Fruit fly (Drosophila melanogaster) whole organism, embryonic: ENCODE data around the gene Nph.

Experiments
- Atf3 ChIP-seq: fragments of 200-800 bp; sonication (Bioruptor generic); optimal IDR thresholded peaks from 3 replicates; lab custom pipeline; 2016; ENCODE audit warnings: missing biosample characterization, missing genetic modification characterization
- Awh ChIP-seq: fragments of 200-800 bp; sonication (Bioruptor generic); IDR thresholded peaks from 2 replicates; pipeline ENCODE4, ENCODE4 v1.3.6; 2022; ENCODE audit warnings: missing biosample characterization, missing genetic modification characterization
- C15 ChIP-seq: fragments of 200-800 bp; sonication (Bioruptor generic); IDR thresholded peaks from 3 replicates; pipeline ENCODE4 v1.3.6; 2022; ENCODE audit warnings: missing biosample characterization, missing genetic modification characterization
- CG10366 ChIP-seq: fragments of 200-800 bp; sonication (Bioruptor generic); IDR thresholded peaks from 2 replicates; pipeline ENCODE4 v1.3.6; 2022; ENCODE audit warnings: missing biosample characterization, missing genetic modification characterization
- CG10431 ChIP-seq: fragments of 200-800 bp; sonication (Bioruptor generic); optimal IDR thresholded peaks from 3 replicates; lab custom pipeline; 2018; ENCODE audit warnings: missing biosample characterization, mild to moderate bottlenecking, missing genetic modification characterization
- CG10979 ChIP-seq: fragments of 200-800 bp; sonication (Bioruptor generic); optimal IDR thresholded peaks from 2 replicates; lab custom pipeline; 2018; ENCODE audit warnings: missing biosample characterization, mild to moderate bottlenecking, missing genetic modification characterization, moderate library complexity
- CG14014 ChIP-seq: fragments of 200-800 bp; sonication (Bioruptor generic); IDR thresholded peaks from 2 replicates; pipeline ENCODE4 v1.3.6; 2022; ENCODE audit warnings: missing biosample characterization, missing genetic modification characterization
- CG15514 ChIP-seq: fragments of 200-800 bp; sonication (Bioruptor generic); optimal IDR thresholded peaks from 3 replicates; lab custom pipeline; 2017; ENCODE audit warnings: missing biosample characterization, missing genetic modification characterization, mild to moderate bottlenecking, moderate library complexity, missing genetic modification reagents
- CG1792 ChIP-seq: fragments of 200-800 bp; sonication (Bioruptor generic); optimal IDR thresholded peaks from 2 replicates; lab custom pipeline; 2016; ENCODE audit warnings: missing biosample characterization, missing genetic modification characterization
- CG2202 ChIP-seq: fragments of 200-800 bp; sonication (Bioruptor generic); optimal IDR thresholded peaks from 2 replicates; lab custom pipeline; 2018; ENCODE audit warnings: missing biosample characterization, mild to moderate bottlenecking, missing genetic modification characterization
- CG2712 ChIP-seq: fragments of 200-800 bp; optimal IDR thresholded peaks from 3 replicates; lab custom pipeline; 2019; ENCODE audit warnings: missing biosample characterization, mild to moderate bottlenecking, missing genetic modification characterization, moderate library complexity
- CG31388 ChIP-seq: fragments of 200-800 bp; sonication (Bioruptor generic); optimal IDR thresholded peaks from 2 replicates; lab custom pipeline; 2016; ENCODE audit warnings: missing biosample characterization, missing genetic modification characterization
- CG34376 ChIP-seq: fragments of 200-800 bp; sonication (Bioruptor generic); optimal IDR thresholded peaks from 2 replicates; lab custom pipeline; 2018; ENCODE audit warnings: missing biosample characterization, mild to moderate bottlenecking, missing genetic modification characterization
- CG42726 ChIP-seq: fragments of 200-800 bp; sonication (Bioruptor generic); IDR thresholded peaks from 2 replicates; pipeline ENCODE4 v1.3.6; 2022; ENCODE audit warnings: missing biosample characterization, missing genetic modification characterization; ENCODE audit not compliant: partially characterized antibody
- CG4707 ChIP-seq: fragments of 200-800 bp; sonication (Bioruptor generic); optimal IDR thresholded peaks from 2 replicates; lab custom pipeline; 2018; ENCODE audit warnings: missing biosample characterization, mild to moderate bottlenecking, missing genetic modification characterization, moderate library complexity
- CG5245 ChIP-seq: fragments of 200-800 bp; sonication (Bioruptor generic); optimal IDR thresholded peaks from 3 replicates; lab custom pipeline; 2016; ENCODE audit warnings: missing biosample characterization, missing genetic modification characterization
- CG6254 ChIP-seq: fragments of 200-800 bp; sonication (Bioruptor generic); optimal IDR thresholded peaks from 3 replicates; lab custom pipeline; 2017; ENCODE audit warnings: mild to moderate bottlenecking, missing biosample characterization, missing genetic modification reagents, missing genetic modification characterization
- CG7745 ChIP-seq: fragments of 200-800 bp; sonication (Bioruptor generic); optimal IDR thresholded peaks from 2 replicates; lab custom pipeline; 2018; ENCODE audit warnings: missing biosample characterization, mild to moderate bottlenecking, missing genetic modification characterization, moderate library complexity
- CG7786 ChIP-seq: fragments of 200-800 bp; sonication (Bioruptor generic); optimal IDR thresholded peaks from 2 replicates; lab custom pipeline; 2016; ENCODE audit warnings: missing biosample characterization, missing genetic modification characterization
- CG7963 ChIP-seq: fragments of 200-800 bp; sonication (Bioruptor generic); IDR thresholded peaks from 3 replicates; pipeline ENCODE4 v1.3.6; 2022; ENCODE audit warnings: missing biosample characterization, missing genetic modification characterization; ENCODE audit not compliant: partially characterized antibody
- CG8089 ChIP-seq: fragments of 200-800 bp; sonication (Bioruptor generic); optimal IDR thresholded peaks from 3 replicates; lab custom pipeline; 2016; ENCODE audit warnings: missing biosample characterization, missing genetic modification characterization
- CHES-1-like ChIP-seq: fragments of 200-800 bp; sonication (Bioruptor generic); optimal IDR thresholded peaks from 2 replicates; lab custom pipeline; 2016; ENCODE audit warnings: missing biosample characterization, missing genetic modification characterization
- CTCF ChIP-seq: fragments of 200-800 bp; sonication (Bioruptor generic); optimal IDR thresholded peaks from 2 replicates; lab custom pipeline; 2017; ENCODE audit warnings: missing biosample characterization, mild to moderate bottlenecking, missing genetic modification characterization, moderate library complexity
- Chrac-16 ChIP-seq: fragments of 200-800 bp; sonication (Bioruptor generic); optimal IDR thresholded peaks from 3 replicates; lab custom pipeline; 2016; ENCODE audit warnings: missing biosample characterization, missing genetic modification characterization
- Dad ChIP-seq: fragments of 200-800 bp; sonication (Bioruptor generic); optimal IDR thresholded peaks from 3 replicates; lab custom pipeline; 2016; ENCODE audit warnings: missing biosample characterization, missing genetic modification characterization
- Doc3 ChIP-seq: fragments of 200-800 bp; sonication (Bioruptor generic); IDR thresholded peaks from 3 replicates; pipeline ENCODE4 v1.3.6; 2022; ENCODE audit warnings: missing biosample characterization, missing genetic modification characterization; ENCODE audit not compliant: partially characterized antibody
- Lpt ChIP-seq: fragments of >200 bp; optimal IDR thresholded peaks from 2 replicates; lab custom pipeline; 2018; ENCODE audit warnings: missing biosample characterization, missing genetic modification characterization
- NK7.1 ChIP-seq: fragments of 200-800 bp; sonication (Bioruptor generic); optimal IDR thresholded peaks from 3 replicates; lab custom pipeline; 2016; ENCODE audit warnings: missing biosample characterization, missing genetic modification characterization
- Pdp1 ChIP-seq, 2 experiments: fragments of 200-800 bp; sonication (Bioruptor generic); optimal IDR thresholded peaks; 3 replicates each; lab custom pipeline; 2016; ENCODE audit warnings: missing biosample characterization in 2 of 2, missing genetic modification characterization in 2 of 2, mild to moderate bottlenecking in 1 of 2, moderate library complexity in 1 of 2
- Sox100B ChIP-seq: fragments of 200-800 bp; sonication (Bioruptor generic); optimal IDR thresholded peaks from 3 replicates; lab custom pipeline; 2018; ENCODE audit warnings: missing biosample characterization, mild to moderate bottlenecking, missing genetic modification characterization
- Taf1 ChIP-seq: fragments of 200-800 bp; sonication (Bioruptor generic); IDR thresholded peaks from 2 replicates; pipeline ENCODE4 v1.3.6; 2022; ENCODE audit warnings: missing biosample characterization, missing genetic modification characterization
- Tbp ChIP-seq: fragments of >200 bp; optimal IDR thresholded peaks from 2 replicates; lab custom pipeline; 2018; ENCODE audit warnings: missing biosample characterization, missing genetic modification characterization
- Xrp1 ChIP-seq: fragments of 200-800 bp; sonication (Bioruptor generic); IDR thresholded peaks from 2 replicates; pipeline ENCODE4 v1.3.6; 2022; ENCODE audit warnings: missing biosample characterization, missing genetic modification characterization
- az2 ChIP-seq: fragments of 200-800 bp; sonication (Bioruptor generic); optimal IDR thresholded peaks from 3 replicates; lab custom pipeline; 2016; ENCODE audit warnings: missing biosample characterization, missing genetic modification characterization
- bigmax ChIP-seq: fragments of 200-800 bp; sonication (Bioruptor generic); optimal IDR thresholded peaks from 2 replicates; lab custom pipeline; 2018; ENCODE audit warnings: missing biosample characterization, mild to moderate bottlenecking, missing genetic modification characterization
- crp ChIP-seq, 2 experiments: fragments of 200-800 bp; sonication (Bioruptor generic); optimal IDR thresholded peaks; 2 replicates in 1 of 2; 3 replicates in 1 of 2; lab custom pipeline; 2017; ENCODE audit warnings: missing biosample characterization in 2 of 2, missing genetic modification characterization in 2 of 2, mild to moderate bottlenecking in 1 of 2, moderate library complexity in 1 of 2
- dati ChIP-seq: fragments of 200-800 bp; sonication (Bioruptor generic); IDR thresholded peaks from 2 replicates; pipeline ENCODE4 v1.3.6; 2022; ENCODE audit warnings: missing biosample characterization, missing genetic modification characterization
- dimm ChIP-seq: fragments of 200-800 bp; sonication (Bioruptor generic); IDR thresholded peaks from 2 replicates; pipeline ENCODE4 v1.3.6; 2022; ENCODE audit warnings: missing biosample characterization, missing genetic modification characterization
- ewg ChIP-seq: fragments of 200-800 bp; sonication (Bioruptor generic); optimal IDR thresholded peaks from 3 replicates; lab custom pipeline; 2017; ENCODE audit warnings: mild to moderate bottlenecking, missing biosample characterization, missing genetic modification reagents, missing genetic modification characterization
- exex ChIP-seq: fragments of 200-800 bp; sonication (Bioruptor generic); optimal IDR thresholded peaks from 4 replicates; lab custom pipeline; 2018; ENCODE audit warnings: missing biosample characterization, mild to moderate bottlenecking, missing genetic modification characterization, moderate library complexity
- fd102C ChIP-seq: fragments of 200-800 bp; sonication (Bioruptor generic); optimal IDR thresholded peaks from 2 replicates; lab custom pipeline; 2018; ENCODE audit warnings: missing biosample characterization, mild to moderate bottlenecking, missing genetic modification characterization, moderate library complexity
- luna ChIP-seq: fragments of 200-800 bp; sonication (Bioruptor generic); optimal IDR thresholded peaks from 2 replicates; lab custom pipeline; 2016; ENCODE audit warnings: missing biosample characterization, missing genetic modification characterization
- nerfin-1 ChIP-seq: fragments of 200-800 bp; sonication (Bioruptor generic); optimal IDR thresholded peaks from 3 replicates; lab custom pipeline; 2019; ENCODE audit warnings: missing biosample characterization, mild to moderate bottlenecking, missing genetic modification characterization, moderate library complexity
- pb ChIP-seq: fragments of 200-800 bp; sonication (Bioruptor generic); optimal IDR thresholded peaks from 3 replicates; lab custom pipeline; 2016; ENCODE audit warnings: missing biosample characterization, missing genetic modification characterization
- ro ChIP-seq: fragments of 200-800 bp; sonication (Bioruptor generic); IDR thresholded peaks from 2 replicates; pipeline ENCODE4 v1.3.6; 2022; ENCODE audit warnings: missing biosample characterization, missing genetic modification characterization
- sc ChIP-seq, 3 experiments: fragments of >200 bp in 2 of 3; fragments of 200-800 bp in 1 of 3; sonication (Bioruptor generic) in 1 of 3; optimal IDR thresholded peaks; 2 replicates in 2 of 3; 3 replicates in 1 of 3; lab custom pipeline; 2017; ENCODE audit warnings: mild to moderate bottlenecking in 1 of 3, missing biosample characterization in 1 of 3, missing genetic modification characterization in 1 of 3, missing genetic modification reagents in 1 of 3
- slp2 ChIP-seq: fragments of 200-800 bp; sonication (Bioruptor generic); optimal IDR thresholded peaks from 2 replicates; lab custom pipeline; 2016; ENCODE audit warnings: missing biosample characterization, missing genetic modification characterization
- twi ChIP-seq: fragments of 200-800 bp; optimal IDR thresholded peaks from 2 replicates; lab custom pipeline; 2019; ENCODE audit warnings: missing biosample characterization, mild to moderate bottlenecking, missing genetic modification characterization, moderate library complexity
- wdn ChIP-seq: fragments of 200-800 bp; sonication (Bioruptor generic); IDR thresholded peaks from 2 replicates; pipeline ENCODE4 v1.3.6; 2022; ENCODE audit warnings: missing biosample characterization, missing genetic modification characterization

Gene Nph

dm6 chr3R:30043139-30043744 is 38.6 kb upstream of the Nph start, which contains the start of gene Sry-delta (continued):
- peak; percentile 48 for TF ChIP-seq CG2202 (tag; lab: Kevin White, UChicago)
- TF ChIP-seq CG4707 (GFP tag; lab: Kevin White, UChicago) = peak; percentile 31
- no peak for TF ChIP-seq CG7963 (GFP tag; lab: Robert Waterston, UW)
- peak; percentile 46; the same call in 1 of the 2 replicates for TF ChIP-seq CG42726 (GFP tag; lab: Robert Waterston, UW)
- TF ChIP-seq dati (GFP tag; lab: Robert Waterston, UW) = no peak
- TF ChIP-seq luna = peak; percentile 84
- TF ChIP-seq CHES-1-like (GFP tag; lab: Kevin White, UChicago) = peak; percentile 95
- peak; percentile 72 for TF ChIP-seq az2 (GFP tag; lab: Kevin White, UChicago)
- peak; percentile 83 for TF ChIP-seq CG2712 (tag; lab: Kevin White, UChicago)
- TF ChIP-seq CG7745 (tag; lab: Kevin White, UChicago) = no peak
- no peak for TF ChIP-seq Awh (GFP tag; lab: Robert Waterston, UW)
- peak; percentile 91 for TF ChIP-seq Dad (GFP tag; lab: Kevin White, UChicago)
- peak; percentile 5 for TF ChIP-seq twi (tag; lab: Kevin White, UChicago)
- peak; percentile 67 for TF ChIP-seq Atf3 (GFP tag; lab: Kevin White, UChicago)
- TF ChIP-seq crp (GFP tag; optimal IDR thresholded peaks at IDR 0.05; lab: Kevin White, UChicago) = peak in 1 of 2 experiments; percentile 36
- TF ChIP-seq Sox100B = no peak
- peak; percentile 60 for TF ChIP-seq CG31388
- peak; percentile 84 for TF ChIP-seq Chrac-16 (GFP tag; lab: Kevin White, UChicago)
- TF ChIP-seq CG14014 (GFP tag; lab: Robert Waterston, UW) = peak; percentile 61; the same call in 1 of the 2 replicates
- TF ChIP-seq sc (optimal IDR thresholded peaks at IDR 0.05; lab: Kevin White, UChicago) = no peak
- TF ChIP-seq sc (GFP tag; optimal IDR thresholded peaks at IDR 0.05; lab: Kevin White, UChicago) = peak; percentile 19
- peak; percentile 91 for TF ChIP-seq CG15514 (GFP tag; lab: Kevin White, UChicago)
- TF ChIP-seq bigmax (GFP tag; lab: Kevin White, UChicago) = peak; percentile 79
- peak; percentile 70 for TF ChIP-seq CG8089 (GFP tag; lab: Kevin White, UChicago)
- TF ChIP-seq slp2 (GFP tag; lab: Kevin White, UChicago) = peak; percentile 77
- peak; percentile 75 for TF ChIP-seq CG5245 (GFP tag; lab: Kevin White, UChicago)
- peak; percentile 71 for TF ChIP-seq CG6254 (GFP tag; lab: Kevin White, UChicago)
- TF ChIP-seq Pdp1 (GFP tag; optimal IDR thresholded peaks at IDR 0.05; lab: Kevin White, UChicago) = peak; percentile 85 to 96
- TF ChIP-seq fd102C (GFP tag; lab: Kevin White, UChicago) = peak; percentile 44
- no peak for TF ChIP-seq exex (tag; lab: Kevin White, UChicago)
- peak; percentile 47 for TF ChIP-seq Tbp (GFP tag; lab: Kevin White, UChicago)
- no peak for TF ChIP-seq pb (GFP tag; lab: Kevin White, UChicago)
- TF ChIP-seq CTCF = peak; percentile 16
- no peak for TF ChIP-seq Lpt
- TF ChIP-seq Taf1 = peak; percentile 67; the same call in 1 of the 2 replicates
- TF ChIP-seq Doc3 (GFP tag; lab: Robert Waterston, UW) = peak; percentile 65; the same call in 2 of the 3 replicates
- TF ChIP-seq CG10431 (GFP tag; lab: Kevin White, UChicago) = peak; percentile 11
- TF ChIP-seq dimm (GFP tag; lab: Robert Waterston, UW) = 0 out of 2 replicates have a peak, but pooled peaks have one; percentile 3
- no peak for TF ChIP-seq ro (GFP tag; lab: Robert Waterston, UW)
- TF ChIP-seq CG34376 (GFP tag; lab: Kevin White, UChicago) = peak; percentile 72
- TF ChIP-seq NK7.1 (GFP tag; lab: Kevin White, UChicago) = peak; percentile 69
- TF ChIP-seq CG10366 (GFP tag; lab: Robert Waterston, UW) = peak; percentile 70
- TF ChIP-seq Xrp1 = peak; percentile 68; the same call in 1 of the 2 replicates
- TF ChIP-seq C15 = no peak
- TF ChIP-seq CG1792 (GFP tag; lab: Kevin White, UChicago) = peak; percentile 79
- peak; percentile 59 for TF ChIP-seq CG10979 (tag; lab: Kevin White, UChicago)
- peak; percentile 85 for TF ChIP-seq CG7786 (GFP tag; lab: Kevin White, UChicago)
- peak; percentile 56; the same call in 1 of the 2 replicates for TF ChIP-seq wdn
- peak; percentile 64 for TF ChIP-seq nerfin-1 (tag; lab: Kevin White, UChicago)
- TF ChIP-seq ewg (GFP tag; lab: Kevin White, UChicago) = no peak
